Worm (Caenorhabditis elegans): Measurements from ENCODE around the gene ogt-1.

ogt-1 gene

DNA sequence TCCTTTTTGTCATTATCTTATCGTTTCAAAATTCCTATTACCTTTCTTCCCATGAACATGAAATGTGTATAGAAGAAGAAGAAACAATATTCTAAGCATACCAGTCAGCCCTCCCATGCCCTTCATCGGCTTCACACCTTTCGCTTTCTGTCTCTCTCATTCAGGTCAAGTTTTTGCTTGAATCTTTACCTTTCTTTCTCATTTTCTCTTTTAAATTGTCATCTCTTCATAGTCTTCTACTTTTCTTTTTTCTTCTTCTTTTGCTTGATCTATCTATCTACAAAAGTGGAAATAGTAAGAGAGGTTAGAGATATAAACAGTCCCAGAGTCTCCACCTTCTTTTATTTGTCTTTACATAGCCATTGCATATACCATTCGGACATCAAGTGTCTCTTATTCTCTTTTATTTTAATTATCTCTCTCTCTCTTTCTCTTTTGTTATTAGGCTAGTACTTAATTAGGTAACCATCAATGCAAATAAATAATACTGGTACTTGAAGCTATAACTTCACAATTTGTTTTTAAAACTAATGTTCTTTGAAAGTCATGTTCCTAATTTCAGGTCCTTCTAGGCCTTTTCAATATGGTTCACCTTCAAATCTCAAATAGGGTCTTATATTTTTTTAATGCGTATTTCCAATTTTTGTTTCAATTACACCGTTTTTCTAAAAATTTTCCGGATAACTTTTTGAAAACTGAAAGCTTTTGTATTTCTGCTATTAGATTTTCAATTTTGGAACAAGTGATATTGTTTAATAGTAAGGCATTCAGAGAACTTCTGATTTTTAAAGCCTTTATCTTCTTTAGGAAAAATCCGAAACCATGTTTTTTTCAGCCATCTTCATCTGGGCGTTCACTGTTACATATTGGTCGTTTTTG is 48.0 kb upstream of the ogt-1 start, which contains the start of gene dpy-31 (continued):
- TF ChIP-seq ztf-11 (tag; optimal IDR thresholded peaks at IDR 0.05), result no peak
- TF ChIP-seq lin-29 (GFP tag; IDR thresholded peaks at IDR 0.05), result no peak
- no peak for TF ChIP-seq dpl-1 (GFP tag; optimal IDR thresholded peaks at IDR 0.05)
- TF ChIP-seq daf-19 (GFP tag; conservative IDR thresholded peaks at IDR 0.05), result no peak
- no peak for TF ChIP-seq ces-1 (GFP tag; optimal IDR thresholded peaks at IDR 0.05)
- TF ChIP-seq attf-4 (tag; optimal IDR thresholded peaks at IDR 0.05), result no peak
- no peak for TF ChIP-seq lim-7 (GFP tag; IDR thresholded peaks at IDR 0.05)
- TF ChIP-seq zip-2 (tag; optimal IDR thresholded peaks at IDR 0.05), result no peak
- TF ChIP-seq hlh-11 (tag; optimal IDR thresholded peaks at IDR 0.05), result peak; percentile 13

DNA sequence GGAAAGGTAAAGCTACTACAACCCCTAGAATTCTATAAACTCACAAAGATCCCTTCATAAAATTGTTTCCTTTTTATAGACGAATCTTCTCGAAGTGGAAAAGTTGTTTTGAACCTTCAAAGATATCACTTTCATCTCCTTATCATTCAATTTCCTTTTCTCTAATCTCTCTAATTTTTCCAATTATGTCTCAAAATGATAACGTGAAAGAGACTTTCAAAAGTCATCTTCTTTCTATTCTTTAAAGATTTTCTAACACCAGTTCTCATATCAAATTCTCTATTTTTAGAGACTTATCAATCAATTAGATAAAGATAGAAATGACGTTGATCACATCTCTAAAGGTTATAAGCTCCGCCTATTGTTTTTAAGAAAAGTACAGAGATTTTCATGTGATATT is 45.9 kb upstream of the ogt-1 start:
- TF ChIP-seq T20F7.1 (GFP tag; optimal IDR thresholded peaks at IDR 0.05), result no peak
- no peak for TF ChIP-seq php-3 (GFP tag; IDR thresholded peaks at IDR 0.05)
- TF ChIP-seq mep-1 (tag; optimal IDR thresholded peaks at IDR 0.05), result peak; percentile 25
- no peak for TF ChIP-seq Y5F2A.4 (GFP tag; optimal IDR thresholded peaks at IDR 0.05)
- peak; percentile 17 for TF ChIP-seq cey-2 (tag; optimal IDR thresholded peaks at IDR 0.05; ENCODE audit: borderline replicate concordance, insufficient read depth)
- no peak for TF ChIP-seq pqm-1 (tag; optimal IDR thresholded peaks at IDR 0.05)
- no peak for TF ChIP-seq ztf-7 (tag; optimal IDR thresholded peaks at IDR 0.05)
- TF ChIP-seq fos-1 (tag; optimal IDR thresholded peaks at IDR 0.05), result no peak
- no peak for TF ChIP-seq zfp-3 (GFP tag; conservative IDR thresholded peaks at IDR 0.05)
- TF ChIP-seq mdl-1 (tag; optimal IDR thresholded peaks at IDR 0.05), result no peak
- TF ChIP-seq ceh-62 (tag; optimal IDR thresholded peaks at IDR 0.05), result no peak
- TF ChIP-seq dve-1 (tag; optimal IDR thresholded peaks at IDR 0.05; ENCODE audit: insufficient read depth), result peak; percentile 17
- no peak for TF ChIP-seq tag-97 (GFP tag; IDR thresholded peaks at IDR 0.05)
- TF ChIP-seq nhr-10 (tag; optimal IDR thresholded peaks at IDR 0.05), result no peak
- TF ChIP-seq dmd-6 (GFP tag; IDR thresholded peaks at IDR 0.05), result no peak
- no peak for TF ChIP-seq ZK546.5 (tag; optimal IDR thresholded peaks at IDR 0.05)
- no peak for TF ChIP-seq Y48G9A.11 (GFP tag; IDR thresholded peaks at IDR 0.05)
- TF ChIP-seq ces-1 (GFP tag; optimal IDR thresholded peaks at IDR 0.05), result no peak
- no peak for TF ChIP-seq jun-1 (tag; optimal IDR thresholded peaks at IDR 0.05)
- TF ChIP-seq duxl-1 (tag; optimal IDR thresholded peaks at IDR 0.05; ENCODE audit: poor library complexity), result no peak

ce11 chrIII:7198838-7199237 is 45.2 kb upstream of the ogt-1 start, which contains the start of gene pfd-5:
Gene pfd-5, minus strand, starts transcription at chrIII:7198884.
- TF ChIP-seq unc-130 (GFP tag; optimal IDR thresholded peaks at IDR 0.05) (peak; percentile 57), nhr-77 (tag; optimal IDR thresholded peaks at IDR 0.05) (no peak), T20F7.1 (GFP tag; optimal IDR thresholded peaks at IDR 0.05) (no peak), dve-1 (tag; optimal IDR thresholded peaks at IDR 0.05; ENCODE audit: insufficient read depth) (peak; percentile 22), daf-8 (GFP tag; IDR thresholded peaks at IDR 0.05) (no peak), lsy-2 (tag; optimal IDR thresholded peaks at IDR 0.05) (peak in 1 of 2 experiments; percentile 84), nhr-10 (tag; optimal IDR thresholded peaks at IDR 0.05) (no peak), dmd-9 (GFP tag; IDR thresholded peaks at IDR 0.05) (no peak), ceh-44 (GFP tag; IDR thresholded peaks at IDR 0.05) (0 out of 2 replicates have a peak, but pooled peaks have one; percentile 26), hif-1 (tag; optimal IDR thresholded peaks at IDR 0.05) (peak in 1 of 2 experiments; percentile 88), zip-11 (GFP tag; IDR thresholded peaks at IDR 0.05) (no peak), rbr-2 (tag; optimal IDR thresholded peaks at IDR 0.05) (no peak), saeg-2 (GFP tag; IDR thresholded peaks at IDR 0.05) (no peak), php-3 (GFP tag; IDR thresholded peaks at IDR 0.05) (no peak), mxl-2 (GFP tag; conservative IDR thresholded peaks at IDR 0.05) (no peak), ama-1 (optimal IDR thresholded peaks at IDR 0.05) (no peak), mep-1 (tag; optimal IDR thresholded peaks at IDR 0.05) (peak; percentile 41), snpc-1.2 (GFP tag; IDR thresholded peaks at IDR 0.05) (no peak), nhr-237 (tag; optimal IDR thresholded peaks at IDR 0.05) (no peak), ztf-11 (tag; optimal IDR thresholded peaks at IDR 0.05) (no peak), mxl-3 (GFP tag; optimal IDR thresholded peaks at IDR 0.05) (no peak), zag-1 (tag; optimal IDR thresholded peaks at IDR 0.05) (no peak), tag-97 (GFP tag; IDR thresholded peaks at IDR 0.05) (no peak), daf-16 (GFP tag; optimal IDR thresholded peaks at IDR 0.05) (no peak), daf-16 (tag; optimal IDR thresholded peaks at IDR 0.05) (peak; percentile 15), ctbp-1 (GFP tag; IDR thresholded peaks at IDR 0.05) (no peak)
